Fruit fly (Drosophila melanogaster) whole organism, pupa: ENCODE measurements around the gene Men-b.

ENCODE experiments used
- CG12605 ChIP-seq: fragments of 200-800 bp; sonication (Bioruptor generic); IDR thresholded peaks from 2 replicates; pipeline ENCODE4 v1.3.6; 2022; ENCODE audit warnings: missing biosample characterization, missing genetic modification characterization
- CG13204 ChIP-seq: fragments of 200-800 bp; sonication (Bioruptor generic); optimal IDR thresholded peaks from 2 replicates; lab custom pipeline; 2018; ENCODE audit warnings: missing biosample characterization, mild to moderate bottlenecking, missing genetic modification characterization, moderate library complexity
- CG14655 ChIP-seq: fragments of 200-800 bp; sonication (Bioruptor generic); optimal IDR thresholded peaks from 3 replicates; lab custom pipeline; 2017; ENCODE audit warnings: mild to moderate bottlenecking, missing biosample characterization, missing genetic modification reagents, missing genetic modification characterization
- CG17806 ChIP-seq: fragments of 200-800 bp; sonication (Bioruptor generic); optimal IDR thresholded peaks from 2 replicates; lab custom pipeline; 2018; ENCODE audit warnings: missing biosample characterization, mild to moderate bottlenecking, missing genetic modification characterization, moderate library complexity
- CG34367 ChIP-seq: fragments of 200-800 bp; sonication (Bioruptor generic); optimal IDR thresholded peaks from 2 replicates; lab custom pipeline; 2018; ENCODE audit warnings: missing biosample characterization, mild to moderate bottlenecking, missing genetic modification characterization
- CG8159 ChIP-seq: fragments of 200-800 bp; sonication (Bioruptor generic); optimal IDR thresholded peaks from 3 replicates; lab custom pipeline; 2018; ENCODE audit warnings: missing biosample characterization, mild to moderate bottlenecking, missing genetic modification characterization, moderate library complexity
- CG8301 ChIP-seq: fragments of 200-800 bp; sonication (Bioruptor generic); optimal IDR thresholded peaks from 2 replicates; lab custom pipeline; 2018; ENCODE audit warnings: missing biosample characterization, mild to moderate bottlenecking, missing genetic modification characterization
- CG9948 ChIP-seq: fragments of 200-800 bp; sonication (Bioruptor generic); optimal IDR thresholded peaks from 2 replicates; lab custom pipeline; 2018; ENCODE audit warnings: missing biosample characterization, mild to moderate bottlenecking, missing genetic modification characterization, moderate library complexity
- Snoo ChIP-seq: fragments of 200-800 bp; sonication (Bioruptor generic); optimal IDR thresholded peaks from 3 replicates; lab custom pipeline; 2017; ENCODE audit warnings: missing biosample characterization, mild to moderate bottlenecking, missing genetic modification characterization, inconsistent platforms
- gl ChIP-seq: fragments of 200-800 bp; sonication (Bioruptor generic); optimal IDR thresholded peaks from 2 replicates; lab custom pipeline; 2018; ENCODE audit warnings: missing biosample characterization, mild to moderate bottlenecking, missing genetic modification characterization

DNA sequence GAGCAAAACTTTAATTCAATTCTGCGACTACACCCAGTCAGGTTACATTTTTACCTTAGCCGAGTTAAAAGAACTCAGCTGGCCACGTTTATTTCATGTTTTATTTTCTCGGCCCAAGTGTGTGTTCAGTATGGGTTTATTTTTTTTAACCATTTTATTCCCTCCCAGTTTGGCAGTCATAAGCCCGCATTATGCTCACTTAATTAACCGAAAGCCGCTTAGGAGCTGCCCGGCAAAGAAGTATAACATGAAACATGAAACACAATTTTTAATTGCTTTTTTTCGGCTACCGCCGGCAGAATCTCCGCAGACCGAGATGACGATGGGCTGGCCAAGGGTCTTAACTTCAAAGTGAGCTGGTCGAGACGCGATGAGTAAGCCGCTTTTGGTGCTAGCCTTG is 35.4 kb downstream of the Men-b start:
- TF ChIP-seq CG14655 = no peak
- no peak for TF ChIP-seq CG9948 (tag; lab: Kevin White, UChicago)
- TF ChIP-seq CG34367 = no peak
- no peak for TF ChIP-seq CG13204
- no peak for TF ChIP-seq CG12605 (GFP tag; lab: Robert Waterston, UW)
- no peak for TF ChIP-seq CG8159 (tag; lab: Kevin White, UChicago)
- TF ChIP-seq CG17806 (tag; lab: Kevin White, UChicago) = no peak
- TF ChIP-seq Snoo (tag; lab: Kevin White, UChicago) = no peak
- TF ChIP-seq gl (tag; lab: Kevin White, UChicago) = no peak
- TF ChIP-seq CG8301 (tag; lab: Kevin White, UChicago) = no peak
